Worm (Caenorhabditis elegans) whole organism, midembryonic: ENCODE results near the gene C34C12.7.
"Not testable (repeated sequence)": the region's sequence is repeated elsewhere in the genome, so short reads cannot be mapped to it uniquely, and the experiment has no call there.

Experiments used
- T22C8.4 ChIP-seq: fragments of 200-800 bp; sonication (Bioruptor generic); IDR thresholded peaks from 2 replicates; pipeline ENCODE4 v1.3.6; 2022; ENCODE audit warnings: missing genetic modification characterization, missing compliant biosample characterization
- cog-1 ChIP-seq: sonication (generic microtip); optimal IDR thresholded peaks from 2 replicates; lab custom pipeline; 2016; ENCODE audit warnings: missing genetic modification characterization, missing compliant biosample characterization
- flt-1 ChIP-seq: fragments of 200-800 bp; sonication (Bioruptor generic); IDR thresholded peaks from 2 replicates; pipeline ENCODE4 v1.3.6; 2022; ENCODE audit warnings: missing genetic modification characterization, missing compliant biosample characterization
- klf-2 ChIP-seq: fragments of 200-800 bp; sonication (Bioruptor generic); conservative IDR thresholded peaks from 2 replicates; pipeline ENCODE4 v1.3.6; 2022; ENCODE audit warnings: missing genetic modification reagents, missing genetic modification characterization, missing compliant biosample characterization
- med-1 ChIP-seq: sonication (generic microtip); optimal IDR thresholded peaks from 2 replicates; lab custom pipeline; 2017; ENCODE audit warnings: missing genetic modification characterization, mild to moderate bottlenecking, missing compliant biosample characterization, antibody characterized with exemption, missing genetic modification reagents; ENCODE audit not compliant: insufficient read depth
- ref-1 ChIP-seq: fragments of 200-800 bp; sonication (Bioruptor generic); conservative IDR thresholded peaks from 2 replicates; pipeline ENCODE4 v1.3.6; 2022; ENCODE audit warnings: missing genetic modification reagents, missing genetic modification characterization, missing compliant biosample characterization
- tab-1 ChIP-seq: fragments of 200-800 bp; sonication (Bioruptor generic); IDR thresholded peaks from 2 replicates; pipeline ENCODE4 v1.3.6; 2022; ENCODE audit warnings: missing genetic modification characterization, missing compliant biosample characterization
- ztf-23 ChIP-seq: fragments of 200-800 bp; sonication (Bioruptor generic); IDR thresholded peaks from 2 replicates; pipeline ENCODE4 v1.3.6; 2022; ENCODE audit warnings: missing genetic modification reagents, missing genetic modification characterization, missing compliant biosample characterization
- ztf-29 ChIP-seq: fragments of 200-800 bp; sonication (Bioruptor generic); IDR thresholded peaks from 2 replicates; pipeline ENCODE4 v1.3.6; 2022; ENCODE audit warnings: missing genetic modification reagents, missing genetic modification characterization, missing compliant biosample characterization

The C34C12.7 gene

DNA sequence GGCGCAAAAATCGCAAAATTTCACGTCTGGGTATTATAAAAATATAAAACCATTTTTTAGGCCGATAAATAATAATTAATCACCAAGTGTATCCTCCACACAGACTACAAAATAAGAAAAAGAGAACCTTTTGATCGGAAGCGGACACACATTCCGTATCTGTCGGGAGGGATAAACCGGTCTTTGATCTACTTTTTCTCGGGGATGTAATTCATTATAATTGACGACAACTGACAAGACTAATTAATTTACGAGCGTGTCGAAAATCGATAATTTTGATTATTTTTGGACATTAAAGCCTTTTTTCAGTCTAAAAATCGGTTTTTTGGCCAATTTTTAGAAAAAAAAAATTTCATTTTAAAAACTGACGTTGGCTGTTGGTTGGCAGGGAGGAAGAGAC lies 17.7 kb downstream of the C34C12.7 start:
- TF ChIP-seq ref-1 (no peak), klf-2 (GFP tag; lab: Robert Waterston, UW) (no peak), cog-1 (tag; lab: Kevin White, UChicago) (no peak), ztf-29 (GFP tag; lab: Robert Waterston, UW) (no peak), tab-1 (GFP tag; lab: Robert Waterston, UW) (no peak), flt-1 (GFP tag; lab: Robert Waterston, UW) (no peak), T22C8.4 (GFP tag; lab: Robert Waterston, UW) (no peak), ztf-23 (GFP tag; lab: Robert Waterston, UW) (no peak), med-1 (no peak)

DNA sequence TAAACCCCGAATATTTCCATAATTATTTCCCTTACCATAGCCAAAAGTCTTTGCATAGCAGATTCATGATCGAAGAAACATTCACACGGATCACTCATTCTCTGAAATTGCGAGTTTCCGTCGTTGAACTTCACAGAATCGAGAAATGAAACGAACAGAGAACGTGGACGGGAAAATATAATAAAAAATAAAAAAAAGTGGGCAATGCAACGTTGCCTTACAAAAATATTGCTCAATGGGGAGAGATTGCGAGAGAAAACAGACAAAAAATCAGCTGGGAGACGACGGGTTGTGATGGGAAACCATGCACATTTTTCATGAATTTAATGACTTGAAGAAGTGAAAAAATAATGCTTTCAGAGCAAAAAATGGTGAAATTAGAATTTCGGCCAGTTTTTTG lies 18.5 kb downstream of the C34C12.7 start, which contains the start of gene smim-14:
Gene smim-14, minus strand, starts transcription at position 101 of the 400 bp plus-strand sequence.
- TF ChIP-seq med-1 (no peak), T22C8.4 (GFP tag; lab: Robert Waterston, UW) (no peak), flt-1 (GFP tag; lab: Robert Waterston, UW) (no peak), ref-1 (no peak), ztf-23 (GFP tag; lab: Robert Waterston, UW) (no peak), ztf-29 (GFP tag; lab: Robert Waterston, UW) (no peak), klf-2 (GFP tag; lab: Robert Waterston, UW) (no peak), tab-1 (GFP tag; lab: Robert Waterston, UW) (no peak), cog-1 (tag; lab: Kevin White, UChicago) (no peak)

- TF ChIP-seq flt-1 (GFP tag; lab: Robert Waterston, UW) (no peak), med-1 (no peak), T22C8.4 (GFP tag; lab: Robert Waterston, UW) (no peak), ref-1 (no peak), klf-2 (GFP tag; lab: Robert Waterston, UW) (no peak), ztf-23 (GFP tag; lab: Robert Waterston, UW) (no peak), ztf-29 (GFP tag; lab: Robert Waterston, UW) (no peak), tab-1 (GFP tag; lab: Robert Waterston, UW) (no peak), cog-1 (tag; lab: Kevin White, UChicago) (no peak)
Measured at ce11 chrIII:3468384-3468783, 19.8 kb downstream of the C34C12.7 start.

DNA sequence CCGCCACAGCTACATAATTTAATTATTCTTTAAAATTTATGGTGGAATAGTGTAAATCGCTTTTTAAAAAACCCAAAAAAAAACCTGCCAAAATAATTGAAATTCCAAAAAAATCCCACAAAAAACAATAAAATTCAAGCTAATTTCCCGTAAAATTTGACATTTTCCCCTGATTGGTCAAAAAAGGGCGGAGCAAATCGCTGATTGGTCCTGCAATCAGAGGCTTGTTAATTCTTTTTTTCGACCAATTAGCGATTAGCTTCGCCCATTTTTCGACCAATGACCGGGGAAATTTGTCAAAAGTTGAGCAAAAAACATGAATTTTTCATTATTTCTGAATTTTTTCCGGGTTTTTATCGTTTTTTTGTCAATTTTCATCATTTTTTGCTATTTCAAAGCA lies 21.1 kb downstream of the C34C12.7 start:
- TF ChIP-seq T22C8.4 (GFP tag; lab: Robert Waterston, UW): no peak
- TF ChIP-seq cog-1 (tag; lab: Kevin White, UChicago): no peak
- no peak for TF ChIP-seq flt-1 (GFP tag; lab: Robert Waterston, UW)
- no peak for TF ChIP-seq med-1
- no peak for TF ChIP-seq klf-2 (GFP tag; lab: Robert Waterston, UW)
- TF ChIP-seq ztf-23 (GFP tag; lab: Robert Waterston, UW): no peak
- TF ChIP-seq ref-1: no peak
- no peak for TF ChIP-seq ztf-29 (GFP tag; lab: Robert Waterston, UW)
- no peak for TF ChIP-seq tab-1 (GFP tag; lab: Robert Waterston, UW)

DNA sequence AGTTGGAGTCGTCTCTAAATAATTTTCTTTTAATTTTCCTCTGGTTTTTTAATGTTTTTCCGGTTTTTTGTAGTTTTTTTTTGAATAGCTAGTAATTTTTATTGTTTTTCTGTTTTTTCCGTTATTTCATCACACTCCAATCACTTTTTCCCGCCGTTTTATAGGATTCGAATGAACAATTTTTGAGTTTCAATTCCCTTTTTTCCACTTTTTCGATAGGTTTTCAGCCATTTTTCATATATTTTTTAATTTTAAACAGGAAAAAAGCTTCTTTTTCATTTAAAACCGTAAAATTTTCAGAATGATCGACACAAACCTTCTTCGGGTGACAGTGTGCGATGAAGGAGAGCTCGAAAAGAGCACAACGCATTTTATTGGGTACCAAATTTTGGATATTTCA lies 26.7 kb downstream of the C34C12.7 start, which contains the start of gene pph-6:
Gene pph-6, plus strand, starts transcription at position 301 of the 400 bp plus-strand sequence.
- TF ChIP-seq ztf-29 (GFP tag; lab: Robert Waterston, UW): no peak
- TF ChIP-seq T22C8.4 (GFP tag; lab: Robert Waterston, UW): no peak
- TF ChIP-seq flt-1 (GFP tag; lab: Robert Waterston, UW): no peak
- TF ChIP-seq med-1: no peak
- TF ChIP-seq ref-1: no peak
- no peak for TF ChIP-seq ztf-23 (GFP tag; lab: Robert Waterston, UW)
- no peak for TF ChIP-seq tab-1 (GFP tag; lab: Robert Waterston, UW)
- TF ChIP-seq cog-1 (tag; lab: Kevin White, UChicago): no peak
- no peak for TF ChIP-seq klf-2 (GFP tag; lab: Robert Waterston, UW)

DNA sequence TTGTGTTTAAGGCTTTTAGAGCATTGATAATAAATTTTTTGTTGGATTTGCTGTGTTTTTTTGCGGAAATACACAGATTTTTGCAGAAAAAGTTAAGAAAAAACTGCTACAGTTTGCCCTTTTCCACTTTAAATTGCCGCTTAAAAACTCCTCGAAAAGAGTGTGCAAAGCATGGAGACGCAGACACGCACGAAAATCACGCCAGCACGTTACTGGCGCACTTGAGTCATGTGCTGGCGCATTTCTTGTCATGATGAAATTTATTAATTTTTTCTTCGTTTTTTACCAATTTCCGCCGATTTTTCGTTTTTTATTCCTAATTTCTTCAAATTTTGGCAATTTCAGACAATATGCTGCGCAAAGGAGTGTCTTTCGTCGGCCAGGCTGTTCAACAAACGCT lies 28.1 kb downstream of the C34C12.7 start, which contains the start of gene C34C12.8:
Gene C34C12.8, plus strand, starts transcription at position 346 of the 400 bp plus-strand sequence.
- peak; percentile 66; the same call in 1 of the 2 replicates for TF ChIP-seq ztf-23 (GFP tag; lab: Robert Waterston, UW)
- peak; percentile 46 for TF ChIP-seq cog-1 (tag; lab: Kevin White, UChicago)
- peak; percentile 70; the same call in 1 of the 2 replicates for TF ChIP-seq flt-1 (GFP tag; lab: Robert Waterston, UW)
- TF ChIP-seq tab-1 (GFP tag; lab: Robert Waterston, UW): no peak
- TF ChIP-seq med-1: no peak

DNA sequence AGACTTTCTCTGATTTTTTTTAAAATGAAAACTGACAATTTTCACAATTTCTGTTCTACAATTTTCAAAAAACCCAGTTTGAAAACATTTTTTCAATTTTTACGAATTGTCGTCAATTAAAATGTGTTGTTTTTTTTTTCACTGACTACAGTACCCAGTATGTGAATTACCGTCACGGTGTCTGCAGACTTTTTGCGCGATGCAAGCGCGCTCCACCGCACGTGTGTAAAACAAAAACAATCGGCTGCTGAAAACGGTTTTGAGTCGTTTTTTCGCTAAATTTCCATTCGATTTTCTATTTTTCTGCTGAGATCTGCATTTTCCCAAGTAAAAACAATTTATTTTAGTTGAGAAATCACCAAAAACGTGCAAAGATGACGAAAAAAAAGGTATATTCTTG lies 31.9 kb downstream of the C34C12.7 start:
- peak; percentile 59 for TF ChIP-seq cog-1 (tag; lab: Kevin White, UChicago)
- no peak for TF ChIP-seq ref-1
- TF ChIP-seq klf-2 (GFP tag; lab: Robert Waterston, UW): no peak
- no peak for TF ChIP-seq ztf-29 (GFP tag; lab: Robert Waterston, UW)
- no peak for TF ChIP-seq T22C8.4 (GFP tag; lab: Robert Waterston, UW)
- no peak for TF ChIP-seq med-1
- 0 out of 2 replicates have a peak, but pooled peaks have one; percentile 9 for TF ChIP-seq flt-1 (GFP tag; lab: Robert Waterston, UW)
- TF ChIP-seq tab-1 (GFP tag; lab: Robert Waterston, UW): no peak
- TF ChIP-seq ztf-23 (GFP tag; lab: Robert Waterston, UW): peak; percentile 77

ce11 chrIII:3454045-3454444 lies 34.1 kb downstream of the C34C12.7 start, which contains the start of gene C34C12.1:
Gene C34C12.1, plus strand, starts transcription at chrIII:3454345.
- not testable (repeated sequence) for TF ChIP-seq flt-1 (GFP tag; lab: Robert Waterston, UW); ztf-23 (GFP tag; lab: Robert Waterston, UW); med-1

- TF ChIP-seq flt-1 (GFP tag; lab: Robert Waterston, UW); cog-1 (tag; lab: Kevin White, UChicago); ztf-29 (GFP tag; lab: Robert Waterston, UW): not testable (repeated sequence)
Measured at ce11 chrIII:3453486-3453885, 34.7 kb downstream of the C34C12.7 start, which contains the start of gene C34C12.2. Gene C34C12.2, plus strand, starts transcription at chrIII:3453786.
